Fruit fly (Drosophila melanogaster) whole organism, pupa: ENCODE measurements around the gene CG6688.

ENCODE experiments used
- CG10348 ChIP-seq: fragments of 200-800 bp; sonication (Bioruptor generic); IDR thresholded peaks from 2 replicates; pipeline ENCODE4 v1.3.6; 2022; ENCODE audit warnings: missing biosample characterization, missing genetic modification characterization
- CG12605 ChIP-seq: fragments of 200-800 bp; sonication (Bioruptor generic); IDR thresholded peaks from 2 replicates; pipeline ENCODE4 v1.3.6; 2022; ENCODE audit warnings: missing biosample characterization, missing genetic modification characterization
- CG13204 ChIP-seq: fragments of 200-800 bp; sonication (Bioruptor generic); optimal IDR thresholded peaks from 2 replicates; lab custom pipeline; 2018; ENCODE audit warnings: missing biosample characterization, mild to moderate bottlenecking, missing genetic modification characterization, moderate library complexity
- CG17806 ChIP-seq: fragments of 200-800 bp; sonication (Bioruptor generic); optimal IDR thresholded peaks from 2 replicates; lab custom pipeline; 2018; ENCODE audit warnings: missing biosample characterization, mild to moderate bottlenecking, missing genetic modification characterization, moderate library complexity
- CG34367 ChIP-seq: fragments of 200-800 bp; sonication (Bioruptor generic); optimal IDR thresholded peaks from 2 replicates; lab custom pipeline; 2018; ENCODE audit warnings: missing biosample characterization, mild to moderate bottlenecking, missing genetic modification characterization
- CG8159 ChIP-seq: fragments of 200-800 bp; sonication (Bioruptor generic); optimal IDR thresholded peaks from 3 replicates; lab custom pipeline; 2018; ENCODE audit warnings: missing biosample characterization, mild to moderate bottlenecking, missing genetic modification characterization, moderate library complexity
- EcR ChIP-seq: fragments of 200-800 bp; sonication (Bioruptor generic); optimal IDR thresholded peaks from 3 replicates; lab custom pipeline; 2019; ENCODE audit warnings: missing biosample characterization, missing genetic modification characterization, mild to moderate bottlenecking, moderate library complexity, missing genetic modification reagents
- fd96Ca ChIP-seq: fragments of 200-800 bp; sonication (Bioruptor generic); IDR thresholded peaks from 3 replicates; pipeline ENCODE4 v1.3.6; 2022; ENCODE audit warnings: missing biosample characterization, missing genetic modification characterization
- rn ChIP-seq: fragments of 200-800 bp; sonication (Bioruptor generic); IDR thresholded peaks from 2 replicates; pipeline ENCODE4 v1.3.6; 2022; ENCODE audit warnings: missing biosample characterization, missing genetic modification characterization

- TF ChIP-seq rn (GFP tag; lab: Robert Waterston, UW) (no peak), CG12605 (no peak), fd96Ca (GFP tag; lab: Robert Waterston, UW) (no peak), EcR (GFP tag; lab: Kevin White, UChicago) (no peak), CG17806 (no peak), CG8159 (tag; lab: Kevin White, UChicago) (no peak), CG34367 (no peak), CG10348 (GFP tag; lab: Robert Waterston, UW) (no peak), CG13204 (peak; percentile 15)
Measured at dm6 chr3R:23027428-23027813, 15.2 kb downstream of the CG6688 start.
